Worm (Caenorhabditis elegans) whole organism, L1 larva: Measurements from ENCODE around the gene T27E9.6.

Experiments
- blmp-1 ChIP-seq: fragments of 150-350 bp; optimal IDR thresholded peaks from 2 replicates; lab custom pipeline; 2014; ENCODE audit warnings: missing biosample characterization, missing genetic modification characterization
- efl-1 ChIP-seq, 4 experiments: fragments of 150-350 bp; optimal IDR thresholded peaks in 3 of 4; peaks in 1 of 4; 1 replicate in 1 of 4; 2 replicates in 3 of 4; lab custom pipeline; 2014; ENCODE audit warnings: missing biosample characterization in 2 of 4, missing genetic modification characterization in 2 of 4, missing genetic modification reagents in 2 of 4
- efl-3 ChIP-seq: fragments of 200-800 bp; sonication (Bioruptor generic); optimal IDR thresholded peaks from 2 replicates; lab custom pipeline; 2018; ENCODE audit warnings: mild to moderate bottlenecking, missing genetic modification characterization, missing compliant biosample characterization
- fos-1 ChIP-seq: fragments of 150-350 bp; optimal IDR thresholded peaks from 2 replicates; lab custom pipeline; 2014; ENCODE audit warnings: missing biosample characterization, missing genetic modification characterization
- lin-39 ChIP-seq: fragments of 150-350 bp; optimal IDR thresholded peaks from 2 replicates; lab custom pipeline; 2014; ENCODE audit warnings: missing biosample characterization, missing genetic modification reagents, missing genetic modification characterization
- nhr-71 ChIP-seq: sonication (generic microtip); optimal IDR thresholded peaks from 2 replicates; lab custom pipeline; 2016; ENCODE audit warnings: mild to moderate bottlenecking, missing genetic modification characterization, moderate library complexity, missing compliant biosample characterization
- nhr-76 ChIP-seq: sonication (generic microtip); optimal IDR thresholded peaks from 2 replicates; lab custom pipeline; 2017; ENCODE audit warnings: missing biosample characterization, missing genetic modification characterization
- nhr-77 ChIP-seq: fragments of 150-350 bp; optimal IDR thresholded peaks from 2 replicates; lab custom pipeline; 2014; ENCODE audit warnings: missing biosample characterization, missing genetic modification characterization
- pqm-1 ChIP-seq: sonication (generic microtip); optimal IDR thresholded peaks from 3 replicates; lab custom pipeline; 2017; ENCODE audit warnings: missing biosample characterization, missing genetic modification characterization
- skn-1 ChIP-seq: fragments of 150-350 bp; optimal IDR thresholded peaks from 2 replicates; lab custom pipeline; 2014; ENCODE audit warnings: missing biosample characterization, missing genetic modification characterization
- sox-4 ChIP-seq: sonication (generic microtip); optimal IDR thresholded peaks from 2 replicates; lab custom pipeline; 2016; ENCODE audit warnings: missing genetic modification characterization, missing compliant biosample characterization

- no peak for TF ChIP-seq lin-39 (tag; lab: Kevin White, UChicago)
- TF ChIP-seq fos-1 (tag; lab: Kevin White, UChicago): no peak
- no peak for TF ChIP-seq efl-3 (GFP tag; lab: Kevin White, UChicago)
- TF ChIP-seq nhr-76 (tag; lab: Kevin White, UChicago): no peak
- no peak for TF ChIP-seq nhr-77 (tag; lab: Kevin White, UChicago)
- TF ChIP-seq blmp-1: no peak
- no peak for TF ChIP-seq pqm-1 (tag; lab: Kevin White, UChicago)
- peak; percentile 2 to 38 for TF ChIP-seq efl-1 (optimal IDR thresholded peaks at IDR 0.05; lab: Kevin White, UChicago)
- peak in 1 of 2 experiments; percentile 82 for TF ChIP-seq efl-1 (GFP tag; optimal IDR thresholded peaks at IDR 0.05 in 1 of 2; lab: Kevin White, UChicago)
- TF ChIP-seq nhr-71 (tag; lab: Kevin White, UChicago): no peak
- no peak for TF ChIP-seq skn-1 (tag; lab: Kevin White, UChicago)
- TF ChIP-seq sox-4 (tag; lab: Kevin White, UChicago): peak; percentile 28
These were observed 2.1 kb downstream of the T27E9.6 start for ce11 chrIII:13474482-13474881.
